Fruit fly (Drosophila melanogaster) whole organism, embryonic: Measurements from ENCODE around the gene Secp43.

Experiments used
- BEAF-32 ChIP-seq: fragments of 200-800 bp; sonication (Bioruptor generic); optimal IDR thresholded peaks from 3 replicates; lab custom pipeline; 2017; ENCODE audit warnings: missing biosample characterization, missing genetic modification characterization, mild to moderate bottlenecking, moderate library complexity, missing genetic modification reagents
- Blimp-1 ChIP-seq: fragments of 200-800 bp; sonication (Bioruptor generic); optimal IDR thresholded peaks from 3 replicates; lab custom pipeline; 2018; ENCODE audit warnings: missing biosample characterization, missing genetic modification characterization, mild to moderate bottlenecking, moderate library complexity, missing genetic modification reagents
- CG10147 ChIP-seq: fragments of 200-800 bp; sonication (Bioruptor generic); optimal IDR thresholded peaks from 2 replicates; lab custom pipeline; 2019; ENCODE audit warnings: missing biosample characterization, mild to moderate bottlenecking, missing genetic modification characterization, moderate library complexity
- CG12219 ChIP-seq: fragments of 200-800 bp; sonication (Bioruptor generic); optimal IDR thresholded peaks from 3 replicates; lab custom pipeline; 2018; ENCODE audit warnings: missing biosample characterization, mild to moderate bottlenecking, missing genetic modification characterization
- CG12391 ChIP-seq: fragments of 200-800 bp; sonication (Bioruptor generic); optimal IDR thresholded peaks from 3 replicates; lab custom pipeline; 2018; ENCODE audit warnings: missing biosample characterization, mild to moderate bottlenecking, missing genetic modification characterization, moderate library complexity
- CG12659 ChIP-seq: fragments of 200-800 bp; sonication (Bioruptor generic); optimal IDR thresholded peaks from 3 replicates; lab custom pipeline; 2017; ENCODE audit warnings: mild to moderate bottlenecking, missing biosample characterization, missing genetic modification reagents, missing genetic modification characterization
- CG12769 ChIP-seq: fragments of 200-800 bp; sonication (Bioruptor generic); optimal IDR thresholded peaks from 2 replicates; lab custom pipeline; 2019; ENCODE audit warnings: missing biosample characterization, mild to moderate bottlenecking, missing genetic modification characterization, moderate library complexity
- CG12942 ChIP-seq: fragments of 200-800 bp; sonication (Bioruptor generic); optimal IDR thresholded peaks from 3 replicates; lab custom pipeline; 2016; ENCODE audit warnings: missing biosample characterization, missing genetic modification characterization
- CG13624 ChIP-seq: fragments of 200-800 bp; sonication (Bioruptor generic); optimal IDR thresholded peaks from 2 replicates; lab custom pipeline; 2016; ENCODE audit warnings: missing biosample characterization, missing genetic modification characterization
- CG13894 ChIP-seq: fragments of 200-800 bp; sonication (Bioruptor generic); optimal IDR thresholded peaks from 3 replicates; lab custom pipeline; 2018; ENCODE audit warnings: missing biosample characterization, mild to moderate bottlenecking, missing genetic modification characterization, moderate library complexity
- CG15011 ChIP-seq: fragments of 200-800 bp; sonication (Bioruptor generic); optimal IDR thresholded peaks from 3 replicates; lab custom pipeline; 2018; ENCODE audit warnings: missing biosample characterization, mild to moderate bottlenecking, missing genetic modification characterization
- CG1603 ChIP-seq: fragments of 200-800 bp; sonication (Bioruptor generic); optimal IDR thresholded peaks from 2 replicates; lab custom pipeline; 2019; ENCODE audit warnings: missing biosample characterization, mild to moderate bottlenecking, missing genetic modification characterization, moderate library complexity
- CG17186 ChIP-seq: fragments of 200-800 bp; sonication (Bioruptor generic); optimal IDR thresholded peaks from 3 replicates; lab custom pipeline; 2017; ENCODE audit warnings: missing biosample characterization, missing genetic modification reagents, missing genetic modification characterization
- CG17385 ChIP-seq: fragments of 200-800 bp; sonication (Bioruptor generic); optimal IDR thresholded peaks from 3 replicates; lab custom pipeline; 2018; ENCODE audit warnings: missing biosample characterization, mild to moderate bottlenecking, missing genetic modification characterization
- CG17912 ChIP-seq: fragments of 200-800 bp; sonication (Bioruptor generic); optimal IDR thresholded peaks from 2 replicates; lab custom pipeline; 2018; ENCODE audit warnings: missing biosample characterization, mild to moderate bottlenecking, missing genetic modification characterization
- CG18262 ChIP-seq: fragments of 200-800 bp; optimal IDR thresholded peaks from 3 replicates; lab custom pipeline; 2019; ENCODE audit warnings: missing biosample characterization, mild to moderate bottlenecking, missing genetic modification characterization, moderate library complexity
- CG3407 ChIP-seq: fragments of 200-800 bp; sonication (Bioruptor generic); optimal IDR thresholded peaks from 2 replicates; lab custom pipeline; 2018; ENCODE audit warnings: missing biosample characterization, mild to moderate bottlenecking, missing genetic modification characterization
- CG3847 ChIP-seq: fragments of 200-800 bp; sonication (Bioruptor generic); IDR thresholded peaks from 2 replicates; pipeline ENCODE4 v1.3.6; 2022; ENCODE audit warnings: missing biosample characterization, missing genetic modification characterization
- CG3995 ChIP-seq: fragments of 200-800 bp; sonication (Bioruptor generic); optimal IDR thresholded peaks from 3 replicates; lab custom pipeline; 2016; ENCODE audit warnings: missing biosample characterization, missing genetic modification characterization
- CG4282 ChIP-seq: fragments of 200-800 bp; sonication (Bioruptor generic); optimal IDR thresholded peaks from 2 replicates; lab custom pipeline; 2016; ENCODE audit warnings: missing biosample characterization, missing genetic modification characterization
- CG4360 ChIP-seq: fragments of 200-800 bp; sonication (Bioruptor generic); IDR thresholded peaks from 2 replicates; pipeline ENCODE4 v1.3.6; 2022; ENCODE audit warnings: missing biosample characterization, missing genetic modification characterization
- CG6683 ChIP-seq: fragments of 200-800 bp; sonication (Bioruptor generic); optimal IDR thresholded peaks from 2 replicates; lab custom pipeline; 2017; ENCODE audit warnings: missing biosample characterization, mild to moderate bottlenecking, missing genetic modification characterization, missing genetic modification reagents
- CG6813 ChIP-seq: fragments of 200-800 bp; sonication (Bioruptor generic); optimal IDR thresholded peaks from 2 replicates; lab custom pipeline; 2017; ENCODE audit warnings: missing biosample characterization, missing genetic modification characterization, mild to moderate bottlenecking, moderate library complexity, missing genetic modification reagents
- CHES-1-like ChIP-seq: fragments of 200-800 bp; sonication (Bioruptor generic); optimal IDR thresholded peaks from 2 replicates; lab custom pipeline; 2016; ENCODE audit warnings: missing biosample characterization, missing genetic modification characterization
- Chrac-16 ChIP-seq: fragments of 200-800 bp; sonication (Bioruptor generic); optimal IDR thresholded peaks from 3 replicates; lab custom pipeline; 2016; ENCODE audit warnings: missing biosample characterization, missing genetic modification characterization
- Dbx ChIP-seq: fragments of 200-800 bp; sonication (Bioruptor generic); IDR thresholded peaks from 3 replicates; pipeline ENCODE4 v1.3.6; 2022; ENCODE audit warnings: missing biosample characterization, missing genetic modification characterization
- Dfd ChIP-seq, 2 experiments: fragments of >200 bp; optimal IDR thresholded peaks; 2 replicates each; lab custom pipeline; 2017; ENCODE audit warnings: missing biosample characterization in 2 of 2, missing genetic modification characterization in 2 of 2
- E2f2 ChIP-seq: fragments of 200-800 bp; sonication (Bioruptor generic); IDR thresholded peaks from 2 replicates; pipeline ENCODE4 v1.3.6; 2022; ENCODE audit warnings: missing biosample characterization, missing genetic modification characterization
- Ets65A ChIP-seq: fragments of 200-800 bp; sonication (Bioruptor generic); peaks from one replicate; lab custom pipeline; 2016; ENCODE audit warnings: missing biosample characterization, missing genetic modification characterization
- Fer2 ChIP-seq: fragments of 200-800 bp; sonication (Bioruptor generic); optimal IDR thresholded peaks from 2 replicates; lab custom pipeline; 2018; ENCODE audit warnings: missing biosample characterization, mild to moderate bottlenecking, missing genetic modification characterization, moderate library complexity
- HmgZ ChIP-seq: fragments of 200-800 bp; sonication (Bioruptor generic); optimal IDR thresholded peaks from 2 replicates; lab custom pipeline; 2018; ENCODE audit warnings: missing biosample characterization, mild to moderate bottlenecking, missing genetic modification characterization
- Hmr ChIP-seq: fragments of 200-800 bp; sonication (Bioruptor generic); optimal IDR thresholded peaks from 3 replicates; lab custom pipeline; 2017; ENCODE audit warnings: mild to moderate bottlenecking, missing biosample characterization, missing genetic modification reagents, missing genetic modification characterization
- Nf-YC ChIP-seq: fragments of 200-800 bp; optimal IDR thresholded peaks from 3 replicates; lab custom pipeline; 2019; ENCODE audit warnings: missing biosample characterization, mild to moderate bottlenecking, missing genetic modification characterization, moderate library complexity
- Oli ChIP-seq: fragments of 200-800 bp; sonication (Bioruptor generic); optimal IDR thresholded peaks from 2 replicates; lab custom pipeline; 2018; ENCODE audit warnings: missing biosample characterization, mild to moderate bottlenecking, missing genetic modification characterization, moderate library complexity
- Pdp1 ChIP-seq, 2 experiments: fragments of 200-800 bp; sonication (Bioruptor generic); optimal IDR thresholded peaks; 3 replicates each; lab custom pipeline; 2016; ENCODE audit warnings: missing biosample characterization in 2 of 2, missing genetic modification characterization in 2 of 2, mild to moderate bottlenecking in 1 of 2, moderate library complexity in 1 of 2
- dysf ChIP-seq: fragments of 200-800 bp; sonication (Bioruptor generic); IDR thresholded peaks from 3 replicates; pipeline ENCODE4 v1.3.6; 2022; ENCODE audit warnings: missing biosample characterization, missing genetic modification characterization
- ems ChIP-seq: fragments of 200-800 bp; sonication (Bioruptor generic); optimal IDR thresholded peaks from 3 replicates; lab custom pipeline; 2016; ENCODE audit warnings: missing biosample characterization, missing genetic modification characterization
- gro ChIP-seq: fragments of 200-800 bp; sonication (Bioruptor generic); optimal IDR thresholded peaks from 2 replicates; lab custom pipeline; 2016; ENCODE audit warnings: missing biosample characterization, missing genetic modification characterization
- ken ChIP-seq: fragments of 200-800 bp; sonication (Bioruptor generic); IDR thresholded peaks from 3 replicates; pipeline ENCODE4 v1.3.6; 2022; ENCODE audit warnings: missing biosample characterization, missing genetic modification characterization
- lola ChIP-seq, 3 experiments: fragments of >200 bp in 2 of 3; fragments of 200-800 bp in 1 of 3; sonication (Bioruptor generic) in 1 of 3; optimal IDR thresholded peaks; 2 replicates each; lab custom pipeline; 2017 to 2019; ENCODE audit warnings: missing biosample characterization in 3 of 3, missing genetic modification characterization in 3 of 3, mild to moderate bottlenecking in 1 of 3, moderate library complexity in 1 of 3
- mirr ChIP-seq: fragments of 200-800 bp; sonication (Bioruptor generic); optimal IDR thresholded peaks from 3 replicates; lab custom pipeline; 2018; ENCODE audit warnings: missing biosample characterization, mild to moderate bottlenecking, missing genetic modification characterization
- oc ChIP-seq: fragments of 200-800 bp; sonication (Bioruptor generic); optimal IDR thresholded peaks from 2 replicates; lab custom pipeline; 2018; ENCODE audit warnings: missing biosample characterization, mild to moderate bottlenecking, missing genetic modification characterization, moderate library complexity
- pho ChIP-seq: fragments of 200-800 bp; sonication (Bioruptor generic); optimal IDR thresholded peaks from 2 replicates; lab custom pipeline; 2016; ENCODE audit warnings: missing biosample characterization, missing genetic modification characterization
- pros ChIP-seq: fragments of 200-800 bp; sonication (Bioruptor generic); optimal IDR thresholded peaks from 3 replicates; lab custom pipeline; 2019; ENCODE audit warnings: missing biosample characterization, mild to moderate bottlenecking, missing genetic modification characterization, moderate library complexity
- sens ChIP-seq: fragments of 200-800 bp; sonication (Bioruptor generic); peaks from one replicate; lab custom pipeline; 2016; ENCODE audit warnings: missing biosample characterization, missing genetic modification characterization
- tgo ChIP-seq: fragments of 200-800 bp; sonication (Bioruptor generic); IDR thresholded peaks from 3 replicates; pipeline ENCODE4 v1.3.6; 2022; ENCODE audit warnings: missing biosample characterization, missing genetic modification characterization
- tna ChIP-seq: fragments of 200-800 bp; sonication (Bioruptor generic); IDR thresholded peaks from 2 replicates; pipeline ENCODE4 v1.3.6; 2022; ENCODE audit warnings: missing biosample characterization, missing genetic modification characterization; ENCODE audit not compliant: partially characterized antibody
- trh ChIP-seq: fragments of 200-800 bp; sonication (Bioruptor generic); optimal IDR thresholded peaks from 2 replicates; lab custom pipeline; 2016; ENCODE audit warnings: missing biosample characterization, missing genetic modification characterization
- twi ChIP-seq: fragments of 200-800 bp; optimal IDR thresholded peaks from 2 replicates; lab custom pipeline; 2019; ENCODE audit warnings: missing biosample characterization, mild to moderate bottlenecking, missing genetic modification characterization, moderate library complexity
- wdn ChIP-seq: fragments of 200-800 bp; sonication (Bioruptor generic); IDR thresholded peaks from 2 replicates; pipeline ENCODE4 v1.3.6; 2022; ENCODE audit warnings: missing biosample characterization, missing genetic modification characterization
- zfh2 ChIP-seq: fragments of 200-800 bp; sonication (Bioruptor generic); optimal IDR thresholded peaks from 2 replicates; lab custom pipeline; 2016; ENCODE audit warnings: missing biosample characterization, missing genetic modification characterization

The Secp43 gene

dm6 chr2L:4459543-4459942, 5.3 kb upstream of the Secp43 start, which contains the start of the genes mRpL27 and CG15435 (continued):
- TF ChIP-seq CG13624 (GFP tag; lab: Kevin White, UChicago) = no peak
- TF ChIP-seq CG12659 (GFP tag; lab: Kevin White, UChicago) = peak; percentile 76
- TF ChIP-seq CG17912 (GFP tag; lab: Kevin White, UChicago) = peak; percentile 27
- peak; percentile 86 for TF ChIP-seq Ets65A (GFP tag; lab: Kevin White, UChicago)
- TF ChIP-seq twi (tag; lab: Kevin White, UChicago) = peak; percentile 65
- TF ChIP-seq CG3407 (GFP tag; lab: Kevin White, UChicago) = no peak
- TF ChIP-seq pho (GFP tag; lab: Kevin White, UChicago) = peak; percentile 16
- no peak for TF ChIP-seq E2f2 (GFP tag; lab: Robert Waterston, UW)
- TF ChIP-seq CG3995 (GFP tag; lab: Kevin White, UChicago) = peak; percentile 4
- peak; percentile 7 for TF ChIP-seq CG17385 (GFP tag; lab: Kevin White, UChicago)
- peak in 1 of 2 experiments; percentile 95 for TF ChIP-seq Pdp1 (GFP tag; optimal IDR thresholded peaks at IDR 0.05; lab: Kevin White, UChicago)
- peak; percentile 81 for TF ChIP-seq HmgZ
- peak; percentile 32 for TF ChIP-seq CG18262 (tag; lab: Kevin White, UChicago)
- TF ChIP-seq mirr (GFP tag; lab: Kevin White, UChicago) = no peak
- TF ChIP-seq ken (GFP tag; lab: Robert Waterston, UW) = no peak
- peak; percentile 2 for TF ChIP-seq CG12219 (GFP tag; lab: Kevin White, UChicago)
- peak; percentile 54 for TF ChIP-seq CG10147 (GFP tag; lab: Kevin White, UChicago)
- peak; percentile 34; the same call in 1 of the 3 replicates for TF ChIP-seq dysf (GFP tag; lab: Robert Waterston, UW)
- TF ChIP-seq zfh2 (GFP tag; lab: Kevin White, UChicago) = peak; percentile 15
- no peak for TF ChIP-seq tgo (GFP tag; lab: Robert Waterston, UW)
- TF ChIP-seq CG17186 (GFP tag; lab: Kevin White, UChicago) = no peak
- TF ChIP-seq Dfd (GFP tag; optimal IDR thresholded peaks at IDR 0.05; lab: Kevin White, UChicago) = no peak
- no peak for TF ChIP-seq Blimp-1 (GFP tag; lab: Kevin White, UChicago)
- TF ChIP-seq Fer2 = peak; percentile 16
- TF ChIP-seq wdn (GFP tag; lab: Robert Waterston, UW) = no peak
- TF ChIP-seq CG12769 (tag; lab: Kevin White, UChicago) = no peak
- TF ChIP-seq CG4282 (GFP tag; lab: Kevin White, UChicago) = no peak
- no peak for TF ChIP-seq trh (GFP tag; lab: Kevin White, UChicago)
- TF ChIP-seq Chrac-16 (GFP tag; lab: Kevin White, UChicago) = peak; percentile 17
- TF ChIP-seq ems = peak; percentile 35
- peak; percentile 27 for TF ChIP-seq CG6683
- TF ChIP-seq CG13894 (tag; lab: Kevin White, UChicago) = peak; percentile 31
- TF ChIP-seq BEAF-32 = peak; percentile 35
- TF ChIP-seq tna (GFP tag; lab: Robert Waterston, UW) = no peak
- no peak for TF ChIP-seq oc (tag; lab: Kevin White, UChicago)
- no peak for TF ChIP-seq CG15011 (GFP tag; lab: Kevin White, UChicago)
- peak; percentile 21 for TF ChIP-seq Oli (tag; lab: Kevin White, UChicago)
- TF ChIP-seq sens (GFP tag; lab: Kevin White, UChicago) = peak; percentile 67
- peak; percentile 45 for TF ChIP-seq Nf-YC (tag; lab: Kevin White, UChicago)
- no peak for TF ChIP-seq CG12942 (GFP tag; lab: Kevin White, UChicago)
- TF ChIP-seq lola (GFP tag; optimal IDR thresholded peaks at IDR 0.05; lab: Kevin White, UChicago) = peak in 1 of 3 experiments; percentile 50
- TF ChIP-seq CG1603 (tag; lab: Kevin White, UChicago) = peak; percentile 37
- TF ChIP-seq CG4360 (GFP tag; lab: Robert Waterston, UW) = no peak
- no peak for TF ChIP-seq gro (GFP tag; lab: Kevin White, UChicago)
- TF ChIP-seq Hmr (GFP tag; lab: Kevin White, UChicago) = peak; percentile 44
- TF ChIP-seq CG3847 (GFP tag; lab: Robert Waterston, UW) = peak; percentile 67
- TF ChIP-seq CG6813 (GFP tag; lab: Kevin White, UChicago) = no peak
- TF ChIP-seq CG12391 = peak; percentile 68
- no peak for TF ChIP-seq Dbx
- no peak for TF ChIP-seq CHES-1-like (GFP tag; lab: Kevin White, UChicago)
- TF ChIP-seq pros = no peak
